Fruit fly (Drosophila melanogaster): ENCODE measurements around the gene endos.

The endos gene

dm6 chr3L:14036867-14037313 is 5.4 kb upstream of the endos start, which contains the start of gene Hsp110 (continued):
- TF ChIP-seq ss (GFP tag; optimal IDR thresholded peaks at IDR 0.05): peak; percentile 33 to 69
- TF ChIP-seq CG8319 (GFP tag; optimal IDR thresholded peaks at IDR 0.05): no peak
- TF ChIP-seq Eip75B (GFP tag; optimal IDR thresholded peaks at IDR 0.05): peak; percentile 6
- TF ChIP-seq CG3032 (tag; optimal IDR thresholded peaks at IDR 0.05): peak; percentile 2
- TF ChIP-seq fd85E (GFP tag; optimal IDR thresholded peaks at IDR 0.05): no peak
- peak; percentile 53 for TF ChIP-seq svp (GFP tag)
- no peak for TF ChIP-seq CG6808 (GFP tag; optimal IDR thresholded peaks at IDR 0.05)

DNA sequence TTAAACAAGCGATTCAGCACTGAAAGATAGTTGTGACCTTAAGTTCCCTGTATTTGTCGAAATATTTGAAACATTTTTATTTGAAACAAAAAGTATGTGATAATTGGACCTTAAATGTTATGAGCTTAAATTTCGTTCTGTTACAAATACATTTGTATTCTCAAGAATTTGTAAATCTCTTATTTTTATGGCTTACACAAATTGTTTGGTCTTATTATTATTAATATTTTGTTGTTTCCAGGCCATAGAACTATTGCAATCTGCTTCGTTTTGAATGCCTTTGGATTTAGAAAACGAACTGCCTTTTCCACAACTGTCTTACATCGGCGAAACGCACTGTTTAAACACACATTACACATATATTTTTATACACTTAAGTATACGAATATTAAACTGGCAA is 3.0 kb upstream of the endos start, which contains the start of gene CG6661:
Gene CG6661 (plus strand): TSS at position 301 of the 400 bp plus-strand sequence.
- TF ChIP-seq CG7368 (GFP tag; optimal IDR thresholded peaks at IDR 0.05) (no peak), Sox15 (GFP tag; optimal IDR thresholded peaks at IDR 0.05) (no peak), fd59A (GFP tag; optimal IDR thresholded peaks at IDR 0.05) (no peak), CG6276 (GFP tag; optimal IDR thresholded peaks at IDR 0.05) (no peak), CG10669 (GFP tag; optimal IDR thresholded peaks at IDR 0.05) (no peak), Ets21C (GFP tag; optimal IDR thresholded peaks at IDR 0.05) (no peak), Gug (GFP tag; IDR thresholded peaks at IDR 0.05) (no peak), CG9139 (GFP tag; optimal IDR thresholded peaks at IDR 0.05) (no peak), spab (GFP tag; optimal IDR thresholded peaks at IDR 0.05) (no peak), net (GFP tag; optimal IDR thresholded peaks at IDR 0.05) (no peak), CG11294 (GFP tag; IDR thresholded peaks at IDR 0.05) (no peak), salr (GFP tag; optimal IDR thresholded peaks at IDR 0.05) (no peak), pdm3 (GFP tag; optimal IDR thresholded peaks at IDR 0.05) (no peak)

DNA sequence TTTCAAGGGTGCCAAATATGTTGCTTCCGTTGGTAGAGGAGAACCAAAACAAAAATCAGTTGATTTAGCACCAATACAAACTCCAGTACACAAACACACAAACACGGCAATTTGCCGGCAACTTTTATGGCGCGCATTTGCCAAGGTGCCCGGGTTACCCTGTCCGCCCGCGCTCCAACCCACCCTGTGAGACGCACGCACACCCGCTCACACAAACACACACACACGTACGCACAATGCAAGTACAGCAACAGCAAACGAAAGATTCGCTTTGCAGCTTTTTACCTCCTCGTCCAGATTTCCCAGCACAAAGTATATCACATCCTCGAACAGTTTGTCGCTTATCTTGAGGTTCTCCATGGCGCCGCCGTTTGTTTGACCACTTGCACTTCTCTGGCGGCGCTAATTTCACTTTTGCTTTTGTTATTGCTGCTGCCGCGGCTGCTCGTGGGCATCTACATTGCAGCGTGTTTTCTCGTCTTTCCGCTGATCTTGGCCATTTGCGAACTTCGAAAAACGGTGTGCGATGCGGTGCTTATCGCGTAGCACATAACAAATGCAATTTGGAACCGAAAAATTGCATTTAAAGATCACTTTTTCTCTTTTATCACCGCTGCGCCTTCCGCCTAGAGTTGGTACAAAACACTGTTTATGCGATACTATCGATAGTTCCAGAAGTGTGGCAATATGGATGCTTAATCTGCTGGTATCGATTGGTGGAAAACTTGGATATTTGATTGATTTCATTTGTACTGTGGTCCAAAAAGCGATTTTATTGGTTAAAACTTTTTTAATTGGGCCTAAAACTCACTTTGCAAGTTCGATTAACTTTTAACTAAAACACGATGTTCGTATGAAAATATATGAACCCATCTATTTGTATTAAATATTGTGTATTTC is 2.8 kb downstream of the endos start, which contains the start of gene Ptip:
Gene Ptip (minus strand): TSS at position 637 of the 900 bp plus-strand sequence.
- TF ChIP-seq ss (GFP tag; optimal IDR thresholded peaks at IDR 0.05) (no peak), CG32006 (GFP tag; optimal IDR thresholded peaks at IDR 0.05) (no peak), esn (GFP tag; optimal IDR thresholded peaks at IDR 0.05) (peak; percentile 46), Ets96B (tag; optimal IDR thresholded peaks at IDR 0.05) (no peak), topi (GFP tag; optimal IDR thresholded peaks at IDR 0.05) (no peak), CG6276 (GFP tag; optimal IDR thresholded peaks at IDR 0.05) (no peak), CG4318 (GFP tag; optimal IDR thresholded peaks at IDR 0.05) (no peak), CG10631 (GFP tag; optimal IDR thresholded peaks at IDR 0.05) (no peak), acj6 (GFP tag; optimal IDR thresholded peaks at IDR 0.05) (no peak), CG11902 (GFP tag; optimal IDR thresholded peaks at IDR 0.05) (no peak), CG6792 (GFP tag; optimal IDR thresholded peaks at IDR 0.05) (peak; percentile 30), Sox14 (GFP tag; optimal IDR thresholded peaks at IDR 0.05) (peak; percentile 31), CG9139 (GFP tag; optimal IDR thresholded peaks at IDR 0.05) (no peak), vri (GFP tag; optimal IDR thresholded peaks at IDR 0.05) (no peak), dac (GFP tag; optimal IDR thresholded peaks at IDR 0.05) (peak; percentile 30), CG8319 (GFP tag; optimal IDR thresholded peaks at IDR 0.05) (no peak), CG15336 (GFP tag; IDR thresholded peaks at IDR 0.05) (peak; percentile 36; the same call in 1 of the 2 replicates), Sox102F (GFP tag; optimal IDR thresholded peaks at IDR 0.05) (no peak), CG34406 (GFP tag; optimal IDR thresholded peaks at IDR 0.05) (no peak), fd85E (GFP tag; optimal IDR thresholded peaks at IDR 0.05) (peak; percentile 15), CG6163 (GFP tag; IDR thresholded peaks at IDR 0.05) (peak; percentile 78), CG11294 (GFP tag; IDR thresholded peaks at IDR 0.05) (no peak), CG31627 (GFP tag; optimal IDR thresholded peaks at IDR 0.05) (no peak), CG11762 (GFP tag; optimal IDR thresholded peaks at IDR 0.05; ENCODE audit: insufficient read depth) (no peak), dsx (GFP tag; optimal IDR thresholded peaks at IDR 0.05; ENCODE audit: poor library complexity, severe bottlenecking) (no peak), CG8632 (GFP tag; optimal IDR thresholded peaks at IDR 0.05) (peak; percentile 19), cyc (GFP tag; optimal IDR thresholded peaks at IDR 0.05) (no peak), Met (GFP tag; optimal IDR thresholded peaks at IDR 0.05) (no peak), CG3919 (GFP tag; optimal IDR thresholded peaks at IDR 0.05) (peak; percentile 77), Eip93F (GFP tag; optimal IDR thresholded peaks at IDR 0.05) (no peak), Smox (GFP tag; optimal IDR thresholded peaks at IDR 0.05) (no peak), net (GFP tag; optimal IDR thresholded peaks at IDR 0.05) (no peak), pdm3 (GFP tag; optimal IDR thresholded peaks at IDR 0.05) (no peak)

All from whole organism, prepupa.